Fruit fly (Drosophila melanogaster) whole organism, adult: ENCODE measurements around the gene CG32085.

Source experiments
- CG11617 ChIP-seq: fragments of 200-800 bp; sonication (Bioruptor generic); optimal IDR thresholded peaks from 2 replicates; lab custom pipeline; 2017; ENCODE audit warnings: mild to moderate bottlenecking, missing biosample characterization, missing genetic modification reagents, missing genetic modification characterization
- CG12768 ChIP-seq: fragments of 200-800 bp; sonication (Bioruptor generic); optimal IDR thresholded peaks from 2 replicates; lab custom pipeline; 2017; ENCODE audit warnings: missing biosample characterization, missing genetic modification characterization, mild to moderate bottlenecking, moderate library complexity, missing genetic modification reagents
- CG14711 ChIP-seq: fragments of 200-800 bp; sonication (Bioruptor generic); optimal IDR thresholded peaks from 2 replicates; lab custom pipeline; 2018; ENCODE audit warnings: missing biosample characterization, mild to moderate bottlenecking, missing genetic modification characterization, moderate library complexity
- CG1620 ChIP-seq: fragments of 200-800 bp; sonication (Bioruptor generic); optimal IDR thresholded peaks from 2 replicates; lab custom pipeline; 2016; ENCODE audit warnings: missing biosample characterization, missing genetic modification characterization
- CG33017 ChIP-seq: fragments of 200-800 bp; sonication (Bioruptor generic); optimal IDR thresholded peaks from 2 replicates; lab custom pipeline; 2018; ENCODE audit warnings: missing biosample characterization, mild to moderate bottlenecking, missing genetic modification characterization, moderate library complexity
- CG5204 ChIP-seq: fragments of 200-800 bp; sonication (Bioruptor generic); optimal IDR thresholded peaks from 2 replicates; lab custom pipeline; 2016; ENCODE audit warnings: missing biosample characterization, missing genetic modification characterization
- CG7045 ChIP-seq: fragments of 200-800 bp; sonication (Bioruptor generic); optimal IDR thresholded peaks from 2 replicates; lab custom pipeline; 2017; ENCODE audit warnings: missing biosample characterization, mild to moderate bottlenecking, missing genetic modification characterization
- CG7101 ChIP-seq: fragments of 200-800 bp; sonication (Bioruptor generic); optimal IDR thresholded peaks from 2 replicates; lab custom pipeline; 2018; ENCODE audit warnings: missing biosample characterization, mild to moderate bottlenecking, missing genetic modification characterization, moderate library complexity
- Clk ChIP-seq: fragments of 200-800 bp; sonication (Bioruptor generic); optimal IDR thresholded peaks from 2 replicates; lab custom pipeline; 2017; ENCODE audit warnings: missing biosample characterization, missing genetic modification characterization
- Crg-1 ChIP-seq: fragments of 200-800 bp; sonication (Bioruptor generic); optimal IDR thresholded peaks from 2 replicates; lab custom pipeline; 2016; ENCODE audit warnings: missing biosample characterization, missing genetic modification characterization
- Hr96 ChIP-seq: fragments of 200-800 bp; sonication (Bioruptor generic); optimal IDR thresholded peaks from 2 replicates; lab custom pipeline; 2016; ENCODE audit warnings: missing biosample characterization, missing genetic modification characterization
- Mnt ChIP-seq: fragments of 200-800 bp; sonication (Bioruptor generic); optimal IDR thresholded peaks from 2 replicates; lab custom pipeline; 2016; ENCODE audit warnings: missing biosample characterization, mild to moderate bottlenecking, missing genetic modification characterization
- bab1 ChIP-seq: fragments of 200-800 bp; sonication (Bioruptor generic); optimal IDR thresholded peaks from 3 replicates; lab custom pipeline; 2019; ENCODE audit warnings: missing biosample characterization, mild to moderate bottlenecking, missing genetic modification characterization, moderate library complexity
- cic ChIP-seq: fragments of 200-800 bp; sonication (Bioruptor generic); optimal IDR thresholded peaks from 2 replicates; lab custom pipeline; 2017; ENCODE audit warnings: missing biosample characterization, mild to moderate bottlenecking, missing genetic modification characterization, moderate library complexity
- cnc ChIP-seq, 2 experiments: fragments of >200 bp; optimal IDR thresholded peaks; 2 replicates each; lab custom pipeline; 2017
- kay ChIP-seq: fragments of 200-800 bp; sonication (Bioruptor generic); peaks from one replicate; lab custom pipeline; 2016; ENCODE audit warnings: missing biosample characterization, missing genetic modification characterization, borderline replicate concordance
- ovo ChIP-seq: fragments of 200-800 bp; sonication (Bioruptor generic); optimal IDR thresholded peaks from 2 replicates; lab custom pipeline; 2016; ENCODE audit warnings: missing biosample characterization, missing genetic modification characterization
- pad ChIP-seq: fragments of 200-800 bp; sonication (Bioruptor generic); optimal IDR thresholded peaks from 3 replicates; lab custom pipeline; 2017; ENCODE audit warnings: missing biosample characterization, missing genetic modification characterization, mild to moderate bottlenecking, moderate library complexity, missing genetic modification reagents
- tj ChIP-seq: fragments of 200-800 bp; sonication (Bioruptor generic); optimal IDR thresholded peaks from 3 replicates; lab custom pipeline; 2017; ENCODE audit warnings: missing biosample characterization, mild to moderate bottlenecking, missing genetic modification characterization, moderate library complexity
- toe ChIP-seq: fragments of 200-800 bp; sonication (Bioruptor generic); optimal IDR thresholded peaks from 2 replicates; lab custom pipeline; 2016; ENCODE audit warnings: missing biosample characterization, missing genetic modification characterization

CG32085 gene

DNA sequence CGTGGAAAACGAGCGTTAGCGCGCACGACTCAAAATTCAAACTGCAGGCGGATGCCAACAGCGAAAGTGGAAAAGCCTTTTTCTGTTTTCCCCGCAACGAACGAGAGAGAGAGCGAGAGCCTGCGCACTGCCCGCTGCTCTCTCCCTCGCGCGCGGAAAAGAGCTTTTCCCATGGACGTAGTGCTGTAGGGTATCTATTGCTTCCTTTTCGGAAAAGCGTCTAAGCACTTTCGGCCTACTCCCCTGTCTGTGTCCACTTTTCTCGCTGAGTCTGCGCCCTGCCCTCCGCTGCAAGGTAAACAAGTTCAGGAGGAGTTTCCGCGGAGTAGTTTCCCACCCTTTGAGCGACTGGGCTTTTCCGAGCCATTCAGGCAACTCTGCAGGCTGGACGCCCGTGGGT is at the start of gene CG32085:
Gene CG32085, minus strand, starts transcription at position 47 of the 400 bp plus-strand sequence.
- TF ChIP-seq kay (GFP tag; lab: Kevin White, UChicago) (no peak), Crg-1 (GFP tag; lab: Kevin White, UChicago) (no peak), Clk (GFP tag; lab: Kevin White, UChicago) (peak; percentile 8), CG7101 (no peak), CG1620 (GFP tag; lab: Kevin White, UChicago) (no peak), toe (GFP tag; lab: Kevin White, UChicago) (peak; percentile 17), CG11617 (GFP tag; lab: Kevin White, UChicago) (peak; percentile 23), pad (GFP tag; lab: Kevin White, UChicago) (peak; percentile 16), tj (GFP tag; lab: Kevin White, UChicago) (no peak), CG14711 (tag; lab: Kevin White, UChicago) (peak; percentile 4), Hr96 (GFP tag; lab: Kevin White, UChicago) (no peak), ovo (no peak), CG12768 (peak; percentile 41), CG7045 (GFP tag; lab: Kevin White, UChicago) (peak; percentile 5), cic (GFP tag; lab: Kevin White, UChicago) (peak; percentile 36), bab1 (GFP tag; lab: Kevin White, UChicago) (no peak), CG5204 (no peak), Mnt (peak; percentile 24), CG33017 (no peak), cnc (optimal IDR thresholded peaks at IDR 0.05; lab: Kevin White, UChicago) (no peak)

- TF ChIP-seq Mnt (no peak), bab1 (GFP tag; lab: Kevin White, UChicago) (no peak), CG7101 (no peak), Hr96 (GFP tag; lab: Kevin White, UChicago) (no peak), CG5204 (no peak), CG12768 (no peak), kay (GFP tag; lab: Kevin White, UChicago) (peak; percentile 86)
Observed at dm6 chr3L:11728147-11728546, 48.0 kb upstream of the CG32085 start, which contains the start of gene sunn. Gene sunn, plus strand, starts transcription at chr3L:11728348.

DNA sequence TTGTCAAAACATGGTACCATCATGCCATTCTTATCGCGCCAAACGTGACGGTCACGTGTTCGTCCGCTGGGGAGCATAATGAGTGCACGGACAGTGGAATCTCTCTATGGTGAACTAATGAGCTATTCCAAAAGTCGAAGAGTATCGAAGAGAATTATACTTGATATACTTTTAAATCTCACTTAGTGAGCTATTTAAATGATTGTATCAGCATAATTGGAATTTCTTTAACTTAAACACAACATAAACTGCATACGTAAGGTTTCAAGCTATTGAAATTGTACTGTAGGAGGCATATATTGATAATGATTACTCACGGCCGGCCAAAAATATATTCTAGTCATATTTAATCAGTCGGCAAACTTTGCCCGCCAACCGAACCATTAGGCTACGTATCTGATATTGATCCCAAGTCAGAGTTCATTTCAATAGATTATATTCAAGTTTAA is 41.4 kb upstream of the CG32085 start:
- TF ChIP-seq CG1620 (GFP tag; lab: Kevin White, UChicago) (no peak), Hr96 (GFP tag; lab: Kevin White, UChicago) (peak; percentile 4), Clk (GFP tag; lab: Kevin White, UChicago) (no peak), CG7101 (peak; percentile 54), CG14711 (tag; lab: Kevin White, UChicago) (peak; percentile 48), Mnt (no peak), pad (GFP tag; lab: Kevin White, UChicago) (no peak), cnc (optimal IDR thresholded peaks at IDR 0.05; lab: Kevin White, UChicago) (no peak), CG12768 (no peak), kay (GFP tag; lab: Kevin White, UChicago) (no peak), CG11617 (GFP tag; lab: Kevin White, UChicago) (no peak), CG7045 (GFP tag; lab: Kevin White, UChicago) (no peak), cic (GFP tag; lab: Kevin White, UChicago) (no peak), Crg-1 (GFP tag; lab: Kevin White, UChicago) (no peak), bab1 (GFP tag; lab: Kevin White, UChicago) (no peak), CG5204 (peak; percentile 4), ovo (no peak), CG33017 (peak; percentile 43), tj (GFP tag; lab: Kevin White, UChicago) (peak; percentile 77), toe (GFP tag; lab: Kevin White, UChicago) (no peak)

DNA sequence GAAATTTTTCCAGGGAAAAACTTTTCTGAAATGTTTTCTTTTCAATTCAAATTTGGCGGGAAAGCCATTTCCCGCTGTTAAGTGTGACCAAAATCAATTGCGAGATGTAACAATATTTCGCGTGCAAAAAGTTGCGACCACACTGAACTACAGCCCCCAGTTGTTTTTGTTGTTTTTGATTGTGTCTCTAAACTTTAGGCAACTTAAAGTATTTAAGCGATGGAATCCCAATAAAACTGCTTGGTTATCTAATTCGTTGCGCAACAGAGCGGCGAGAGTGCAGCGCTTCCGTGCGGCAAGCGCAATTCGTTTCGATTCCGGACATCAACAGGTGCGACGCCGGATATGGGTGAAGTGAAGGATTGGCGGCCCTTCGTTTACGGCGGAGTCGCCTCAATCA is 40.6 kb upstream of the CG32085 start, which contains the start of gene Bmcp:
Gene Bmcp, plus strand, starts transcription at position 155 of the 400 bp plus-strand sequence.
- TF ChIP-seq pad (GFP tag; lab: Kevin White, UChicago) (no peak), bab1 (GFP tag; lab: Kevin White, UChicago) (peak; percentile 42)

DNA sequence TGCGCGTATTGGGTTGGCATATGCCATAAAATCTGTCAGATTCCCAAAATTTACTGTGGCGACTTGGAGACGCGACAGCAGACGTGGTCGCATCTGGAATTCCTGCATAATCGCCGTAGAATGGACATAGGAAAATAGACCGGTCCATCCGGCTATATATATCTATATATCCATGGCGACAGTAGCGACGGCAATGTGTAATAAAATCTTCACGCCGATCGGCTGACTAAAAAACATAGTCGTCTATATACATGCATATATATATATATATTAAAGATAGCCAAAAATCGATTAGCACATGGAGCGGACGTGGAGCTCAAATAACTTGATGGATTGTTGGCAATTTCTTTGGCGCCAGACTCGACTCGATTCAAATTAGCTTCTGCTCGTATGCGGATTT is 37.8 kb upstream of the CG32085 start:
- no peak for TF ChIP-seq Clk (GFP tag; lab: Kevin White, UChicago)
- TF ChIP-seq Hr96 (GFP tag; lab: Kevin White, UChicago) = no peak
- TF ChIP-seq CG11617 (GFP tag; lab: Kevin White, UChicago) = no peak
- TF ChIP-seq CG14711 (tag; lab: Kevin White, UChicago) = no peak
- no peak for TF ChIP-seq toe (GFP tag; lab: Kevin White, UChicago)
- no peak for TF ChIP-seq CG33017
- no peak for TF ChIP-seq CG7045 (GFP tag; lab: Kevin White, UChicago)
- TF ChIP-seq Crg-1 (GFP tag; lab: Kevin White, UChicago) = no peak
- no peak for TF ChIP-seq ovo
- no peak for TF ChIP-seq pad (GFP tag; lab: Kevin White, UChicago)
- no peak for TF ChIP-seq CG1620 (GFP tag; lab: Kevin White, UChicago)
- no peak for TF ChIP-seq CG12768

- TF ChIP-seq tj (GFP tag; lab: Kevin White, UChicago) (no peak), bab1 (GFP tag; lab: Kevin White, UChicago) (no peak), Mnt (no peak), toe (GFP tag; lab: Kevin White, UChicago) (no peak), kay (GFP tag; lab: Kevin White, UChicago) (no peak), ovo (no peak), CG7101 (no peak), CG12768 (no peak), CG33017 (no peak), cnc (optimal IDR thresholded peaks at IDR 0.05; lab: Kevin White, UChicago) (no peak), Hr96 (GFP tag; lab: Kevin White, UChicago) (no peak), CG5204 (no peak), Crg-1 (GFP tag; lab: Kevin White, UChicago) (no peak), CG11617 (GFP tag; lab: Kevin White, UChicago) (no peak), Clk (GFP tag; lab: Kevin White, UChicago) (no peak)
Observed at dm6 chr3L:11717300-11717699, 37.2 kb upstream of the CG32085 start.
